Fruit fly (Drosophila melanogaster) whole organism: Measurements from ENCODE around the gene CG32679.

ENCODE experiments used
- CG8478 ChIP-seq: fragments of >200 bp; optimal IDR thresholded peaks from 2 replicates; lab custom pipeline; 2018; ENCODE audit warnings: inconsistent platforms
- EcR ChIP-seq, 2 experiments: fragments of >200 bp; optimal IDR thresholded peaks; 2 replicates each; lab custom pipeline; 2017; ENCODE audit warnings: missing biosample characterization in 2 of 2, missing genetic modification characterization in 2 of 2, missing genetic modification reagents in 2 of 2

DNA sequence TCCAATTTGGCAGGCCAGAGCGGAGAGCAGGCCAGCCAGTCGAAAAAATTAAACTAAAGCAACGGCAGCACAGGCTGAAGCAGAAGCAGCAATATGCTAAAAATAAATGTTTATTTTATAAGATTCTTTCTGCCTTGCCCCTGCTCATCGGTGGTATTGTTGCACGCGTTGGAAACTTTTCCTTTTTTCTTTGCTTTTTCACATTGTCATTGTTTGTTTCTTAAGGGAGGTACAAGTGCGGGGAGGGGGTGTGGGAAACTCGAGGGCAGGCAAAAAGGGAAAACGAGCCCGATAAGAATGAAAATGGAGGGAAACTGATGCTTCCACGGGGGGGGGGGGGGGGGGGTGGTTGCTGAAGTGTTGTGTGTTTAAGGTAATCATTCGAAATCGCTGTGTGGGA is 31.7 kb upstream of the CG32679 start:
- TF ChIP-seq EcR (GFP tag; optimal IDR thresholded peaks at IDR 0.05; lab: Kevin White, UChicago) (no peak), CG8478 (lab: Kevin White, UChicago) (no peak)
